Fruit fly (Drosophila melanogaster) whole organism, embryonic: ENCODE measurements around the gene Sec15.

Experiments
- Aef1 ChIP-seq: fragments of 200-800 bp; sonication (Bioruptor generic); IDR thresholded peaks from 3 replicates; pipeline ENCODE4 v1.3.6; 2022; ENCODE audit warnings: missing biosample characterization, missing genetic modification characterization
- C15 ChIP-seq: fragments of 200-800 bp; sonication (Bioruptor generic); IDR thresholded peaks from 3 replicates; pipeline ENCODE4 v1.3.6; 2022; ENCODE audit warnings: missing biosample characterization, missing genetic modification characterization
- CG10267 ChIP-seq: fragments of 200-800 bp; sonication (Bioruptor generic); optimal IDR thresholded peaks from 2 replicates; lab custom pipeline; 2018; ENCODE audit warnings: missing biosample characterization, mild to moderate bottlenecking, missing genetic modification characterization, moderate library complexity
- CG10979 ChIP-seq: fragments of 200-800 bp; sonication (Bioruptor generic); optimal IDR thresholded peaks from 2 replicates; lab custom pipeline; 2018; ENCODE audit warnings: missing biosample characterization, mild to moderate bottlenecking, missing genetic modification characterization, moderate library complexity
- CG12104 ChIP-seq: fragments of 200-800 bp; sonication (Bioruptor generic); optimal IDR thresholded peaks from 3 replicates; lab custom pipeline; 2016; ENCODE audit warnings: missing biosample characterization, missing genetic modification characterization
- CG12659 ChIP-seq: fragments of 200-800 bp; sonication (Bioruptor generic); optimal IDR thresholded peaks from 3 replicates; lab custom pipeline; 2017; ENCODE audit warnings: mild to moderate bottlenecking, missing biosample characterization, missing genetic modification reagents, missing genetic modification characterization
- CG14710 ChIP-seq: fragments of 200-800 bp; sonication (Bioruptor generic); optimal IDR thresholded peaks from 3 replicates; lab custom pipeline; 2019; ENCODE audit warnings: missing biosample characterization, mild to moderate bottlenecking, missing genetic modification characterization, moderate library complexity
- CG15011 ChIP-seq: fragments of 200-800 bp; sonication (Bioruptor generic); optimal IDR thresholded peaks from 3 replicates; lab custom pipeline; 2018; ENCODE audit warnings: missing biosample characterization, mild to moderate bottlenecking, missing genetic modification characterization
- CG15269 ChIP-seq: fragments of 200-800 bp; sonication (Bioruptor generic); optimal IDR thresholded peaks from 2 replicates; lab custom pipeline; 2018; ENCODE audit warnings: missing biosample characterization, mild to moderate bottlenecking, missing genetic modification characterization, moderate library complexity
- CG17568 ChIP-seq: fragments of 200-800 bp; sonication (Bioruptor generic); optimal IDR thresholded peaks from 2 replicates; lab custom pipeline; 2018; ENCODE audit warnings: missing biosample characterization, mild to moderate bottlenecking, missing genetic modification characterization, moderate library complexity
- CG2875 ChIP-seq: fragments of 200-800 bp; sonication (Bioruptor generic); optimal IDR thresholded peaks from 2 replicates; lab custom pipeline; 2017; ENCODE audit warnings: missing biosample characterization, mild to moderate bottlenecking, missing genetic modification characterization, missing genetic modification reagents
- CG2889 ChIP-seq: fragments of 200-800 bp; sonication (Bioruptor generic); IDR thresholded peaks from 3 replicates; pipeline ENCODE4 v1.3.6; 2022; ENCODE audit warnings: missing biosample characterization, missing genetic modification characterization
- CG5953 ChIP-seq: fragments of 200-800 bp; sonication (Bioruptor generic); IDR thresholded peaks from 2 replicates; pipeline ENCODE4 v1.3.6; 2022; ENCODE audit warnings: missing biosample characterization, missing genetic modification characterization
- CG7372 ChIP-seq: fragments of 200-800 bp; sonication (Bioruptor generic); IDR thresholded peaks from 2 replicates; pipeline ENCODE4 v1.3.6; 2022; ENCODE audit warnings: missing biosample characterization, missing genetic modification characterization
- CTCF ChIP-seq: fragments of 200-800 bp; sonication (Bioruptor generic); optimal IDR thresholded peaks from 2 replicates; lab custom pipeline; 2017; ENCODE audit warnings: missing biosample characterization, mild to moderate bottlenecking, missing genetic modification characterization, moderate library complexity
- D ChIP-seq, 2 experiments: fragments of 200-800 bp in 1 of 2; fragments of >200 bp in 1 of 2; sonication (Bioruptor generic) in 1 of 2; optimal IDR thresholded peaks; 2 replicates in 1 of 2; 3 replicates in 1 of 2; lab custom pipeline; 2017; ENCODE audit warnings: mild to moderate bottlenecking in 1 of 2, missing biosample characterization in 1 of 2, missing genetic modification characterization in 1 of 2, missing genetic modification reagents in 1 of 2
- Dfd ChIP-seq, 2 experiments: fragments of >200 bp; optimal IDR thresholded peaks; 2 replicates each; lab custom pipeline; 2017; ENCODE audit warnings: missing biosample characterization in 2 of 2, missing genetic modification characterization in 2 of 2
- E2f1 ChIP-seq: fragments of 200-800 bp; sonication (Bioruptor generic); IDR thresholded peaks from 2 replicates; pipeline ENCODE4 v1.3.6; 2022; ENCODE audit warnings: missing biosample characterization, missing genetic modification characterization
- GATAe ChIP-seq: fragments of 200-800 bp; sonication (Bioruptor generic); conservative IDR thresholded peaks from 2 replicates; pipeline ENCODE4 v1.3.6; 2022; ENCODE audit warnings: missing biosample characterization, missing genetic modification characterization
- H15 ChIP-seq: fragments of 200-800 bp; sonication (Bioruptor generic); IDR thresholded peaks from 3 replicates; pipeline ENCODE4 v1.3.6; 2022; ENCODE audit warnings: missing biosample characterization, missing genetic modification characterization
- Mes4 ChIP-seq: fragments of 200-800 bp; sonication (Bioruptor generic); optimal IDR thresholded peaks from 2 replicates; lab custom pipeline; 2016; ENCODE audit warnings: missing biosample characterization, missing genetic modification characterization
- Myb ChIP-seq: fragments of 200-800 bp; sonication (Bioruptor generic); optimal IDR thresholded peaks from 2 replicates; lab custom pipeline; 2016; ENCODE audit warnings: missing biosample characterization, missing genetic modification characterization
- Oaz ChIP-seq: fragments of 200-800 bp; sonication (Bioruptor generic); IDR thresholded peaks from 2 replicates; pipeline ENCODE4 v1.3.6; 2022; ENCODE audit warnings: missing biosample characterization, missing genetic modification characterization
- Pdp1 ChIP-seq, 2 experiments: fragments of 200-800 bp; sonication (Bioruptor generic); optimal IDR thresholded peaks; 3 replicates each; lab custom pipeline; 2016; ENCODE audit warnings: missing biosample characterization in 2 of 2, missing genetic modification characterization in 2 of 2, mild to moderate bottlenecking in 1 of 2, moderate library complexity in 1 of 2
- Sox100B ChIP-seq: fragments of 200-800 bp; sonication (Bioruptor generic); optimal IDR thresholded peaks from 3 replicates; lab custom pipeline; 2018; ENCODE audit warnings: missing biosample characterization, mild to moderate bottlenecking, missing genetic modification characterization
- Sox102F ChIP-seq: fragments of 200-800 bp; sonication (Bioruptor generic); optimal IDR thresholded peaks from 2 replicates; lab custom pipeline; 2018; ENCODE audit warnings: missing biosample characterization, mild to moderate bottlenecking, missing genetic modification characterization, moderate library complexity
- Spps ChIP-seq: fragments of 200-800 bp; sonication (Bioruptor generic); optimal IDR thresholded peaks from 2 replicates; lab custom pipeline; 2018; ENCODE audit warnings: missing biosample characterization, mild to moderate bottlenecking, missing genetic modification characterization
- Trl ChIP-seq, 3 experiments: fragments of >200 bp in 2 of 3; fragments of 200-800 bp in 1 of 3; sonication (Bioruptor generic) in 1 of 3; optimal IDR thresholded peaks; 2 replicates in 1 of 3; 3 replicates in 2 of 3; lab custom pipeline; 2016 to 2017; ENCODE audit warnings: missing biosample characterization in 1 of 3, missing genetic modification characterization in 1 of 3
- ap ChIP-seq: fragments of 200-800 bp; sonication (Bioruptor generic); IDR thresholded peaks from 2 replicates; pipeline ENCODE4 v1.3.6; 2022; ENCODE audit warnings: missing biosample characterization, missing genetic modification characterization
- az2 ChIP-seq: fragments of 200-800 bp; sonication (Bioruptor generic); optimal IDR thresholded peaks from 3 replicates; lab custom pipeline; 2016; ENCODE audit warnings: missing biosample characterization, missing genetic modification characterization
- bcd ChIP-seq: fragments of 200-800 bp; sonication (Bioruptor generic); optimal IDR thresholded peaks from 2 replicates; lab custom pipeline; 2017; ENCODE audit warnings: missing biosample characterization, mild to moderate bottlenecking, missing genetic modification characterization
- chif ChIP-seq, 2 experiments: fragments of 200-800 bp; sonication (Bioruptor generic); optimal IDR thresholded peaks; 3 replicates each; lab custom pipeline; 2016; ENCODE audit warnings: missing biosample characterization in 2 of 2, missing genetic modification characterization in 2 of 2
- crp ChIP-seq, 2 experiments: fragments of 200-800 bp; sonication (Bioruptor generic); optimal IDR thresholded peaks; 2 replicates in 1 of 2; 3 replicates in 1 of 2; lab custom pipeline; 2017; ENCODE audit warnings: missing biosample characterization in 2 of 2, missing genetic modification characterization in 2 of 2, mild to moderate bottlenecking in 1 of 2, moderate library complexity in 1 of 2
- dysf ChIP-seq: fragments of 200-800 bp; sonication (Bioruptor generic); IDR thresholded peaks from 3 replicates; pipeline ENCODE4 v1.3.6; 2022; ENCODE audit warnings: missing biosample characterization, missing genetic modification characterization
- fd96Cb ChIP-seq: fragments of 200-800 bp; sonication (Bioruptor generic); optimal IDR thresholded peaks from 2 replicates; lab custom pipeline; 2018; ENCODE audit warnings: missing biosample characterization, mild to moderate bottlenecking, missing genetic modification characterization, moderate library complexity
- grau ChIP-seq: fragments of 200-800 bp; optimal IDR thresholded peaks from 3 replicates; lab custom pipeline; 2019; ENCODE audit warnings: missing biosample characterization, mild to moderate bottlenecking, missing genetic modification characterization, moderate library complexity
- gsb-n ChIP-seq: fragments of 200-800 bp; sonication (Bioruptor generic); optimal IDR thresholded peaks from 3 replicates; lab custom pipeline; 2018; ENCODE audit warnings: missing biosample characterization, mild to moderate bottlenecking, missing genetic modification characterization
- kni ChIP-seq: fragments of 200-800 bp; sonication (Bioruptor generic); optimal IDR thresholded peaks from 3 replicates; lab custom pipeline; 2017; ENCODE audit warnings: mild to moderate bottlenecking, missing biosample characterization, missing genetic modification reagents, missing genetic modification characterization
- lbe ChIP-seq: fragments of 200-800 bp; sonication (Bioruptor generic); optimal IDR thresholded peaks from 2 replicates; lab custom pipeline; 2016; ENCODE audit warnings: missing biosample characterization, mild to moderate bottlenecking, missing genetic modification characterization
- odd ChIP-seq: fragments of 200-800 bp; sonication (Bioruptor generic); optimal IDR thresholded peaks from 2 replicates; lab custom pipeline; 2017; ENCODE audit warnings: missing biosample characterization, mild to moderate bottlenecking, missing genetic modification characterization
- peb ChIP-seq: fragments of 200-800 bp; sonication (Bioruptor generic); IDR thresholded peaks from 2 replicates; pipeline ENCODE4 v1.3.6; 2022; ENCODE audit warnings: missing biosample characterization, missing genetic modification characterization
- phol ChIP-seq: fragments of 200-800 bp; sonication (Bioruptor generic); optimal IDR thresholded peaks from 3 replicates; lab custom pipeline; 2018; ENCODE audit warnings: missing biosample characterization, mild to moderate bottlenecking, missing genetic modification characterization, moderate library complexity
- sna ChIP-seq: fragments of 200-800 bp; sonication (Bioruptor generic); IDR thresholded peaks from 2 replicates; pipeline ENCODE4 v1.3.6; 2022; ENCODE audit warnings: missing biosample characterization, missing genetic modification characterization; ENCODE audit not compliant: partially characterized antibody
- stc ChIP-seq: fragments of 200-800 bp; sonication (Bioruptor generic); IDR thresholded peaks from 2 replicates; pipeline ENCODE4 v1.3.6; 2022; ENCODE audit warnings: missing biosample characterization, missing genetic modification characterization
- tgo ChIP-seq: fragments of 200-800 bp; sonication (Bioruptor generic); IDR thresholded peaks from 3 replicates; pipeline ENCODE4 v1.3.6; 2022; ENCODE audit warnings: missing biosample characterization, missing genetic modification characterization
- trh ChIP-seq: fragments of 200-800 bp; sonication (Bioruptor generic); optimal IDR thresholded peaks from 2 replicates; lab custom pipeline; 2016; ENCODE audit warnings: missing biosample characterization, missing genetic modification characterization
- vnd ChIP-seq: fragments of 200-800 bp; sonication (Bioruptor generic); IDR thresholded peaks from 3 replicates; pipeline ENCODE4 v1.3.6; 2022; ENCODE audit warnings: missing biosample characterization, missing genetic modification characterization; ENCODE audit not compliant: partially characterized antibody
- zen ChIP-seq: fragments of 200-800 bp; sonication (Bioruptor generic); optimal IDR thresholded peaks from 3 replicates; lab custom pipeline; 2018; ENCODE audit warnings: missing biosample characterization, mild to moderate bottlenecking, missing genetic modification characterization, moderate library complexity

The Sec15 gene

DNA sequence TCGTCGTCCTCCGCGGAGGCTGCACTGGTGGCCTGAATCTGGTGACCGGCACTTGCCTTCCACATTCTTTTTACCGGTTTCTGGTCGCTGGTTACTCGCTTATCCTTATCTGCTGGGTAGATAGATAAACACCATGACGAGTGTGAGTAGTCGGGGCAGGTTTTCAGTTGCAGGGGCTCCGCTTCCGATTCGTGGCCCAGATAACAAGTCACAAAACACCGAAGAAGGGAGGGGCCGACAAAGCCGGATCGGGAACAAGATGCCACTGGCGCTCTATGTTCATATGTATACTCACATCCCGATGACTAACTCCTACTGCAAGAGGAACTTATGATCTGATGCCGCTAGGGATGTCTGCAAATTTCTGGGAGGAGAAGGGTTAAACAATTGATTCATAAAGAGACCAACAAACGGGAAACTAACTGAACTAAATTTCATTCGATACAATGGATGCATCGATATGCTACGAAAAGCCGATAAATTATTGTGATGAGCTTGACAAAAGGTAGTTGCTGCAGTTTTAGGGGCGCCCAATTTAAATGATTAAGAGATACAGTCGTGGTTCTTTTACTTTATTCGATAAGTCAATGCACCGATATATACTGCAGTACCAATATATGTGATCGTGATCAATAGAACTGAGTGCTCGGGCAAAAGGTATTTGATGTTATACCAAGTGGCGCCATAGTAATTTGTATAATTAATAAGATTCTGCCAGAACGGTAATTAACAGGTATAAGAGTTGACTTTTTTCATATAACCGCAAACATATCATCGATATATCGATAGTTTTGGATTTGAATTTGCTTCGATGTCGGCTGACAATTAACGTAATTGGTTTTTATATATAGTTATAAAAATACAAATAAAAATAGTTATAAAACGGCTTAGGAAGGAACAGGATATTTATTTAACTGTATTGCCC lies 43.5 kb downstream of the Sec15 start, which contains the start of gene Cortactin (continued):
- no peak for TF ChIP-seq Aef1 (GFP tag; lab: Robert Waterston, UW)
- TF ChIP-seq ap (GFP tag; lab: Robert Waterston, UW), result no peak
- TF ChIP-seq C15 (GFP tag; lab: Robert Waterston, UW), result no peak
- TF ChIP-seq Spps (tag; lab: Kevin White, UChicago), result no peak
- TF ChIP-seq CG5953 (GFP tag; lab: Robert Waterston, UW), result no peak
- peak; percentile 11 for TF ChIP-seq CG14710 (tag; lab: Kevin White, UChicago)
- TF ChIP-seq CG7372 (GFP tag; lab: Robert Waterston, UW), result no peak
- TF ChIP-seq CG12104 (GFP tag; lab: Kevin White, UChicago), result no peak
- TF ChIP-seq peb (GFP tag; lab: Robert Waterston, UW), result no peak
- no peak for TF ChIP-seq lbe (GFP tag; lab: Kevin White, UChicago)
- TF ChIP-seq CG10267 (tag; lab: Kevin White, UChicago), result peak; percentile 33
- TF ChIP-seq gsb-n (tag; lab: Kevin White, UChicago), result no peak
- no peak for TF ChIP-seq CG2889 (GFP tag; lab: Robert Waterston, UW)
- TF ChIP-seq trh (GFP tag; lab: Kevin White, UChicago), result no peak
- no peak for TF ChIP-seq Mes4 (GFP tag; lab: Kevin White, UChicago)
- no peak for TF ChIP-seq odd
- TF ChIP-seq az2, result no peak
- TF ChIP-seq Sox100B (GFP tag; lab: Kevin White, UChicago), result no peak
- no peak for TF ChIP-seq H15
- TF ChIP-seq CG17568 (GFP tag; lab: Kevin White, UChicago), result no peak
- no peak for TF ChIP-seq fd96Cb (tag; lab: Kevin White, UChicago)
- no peak for TF ChIP-seq crp (GFP tag; optimal IDR thresholded peaks at IDR 0.05; lab: Kevin White, UChicago)
- TF ChIP-seq CTCF, result no peak
- peak; percentile 62 for TF ChIP-seq CG12659 (GFP tag; lab: Kevin White, UChicago)
- TF ChIP-seq E2f1, result no peak
- peak; percentile 32 for TF ChIP-seq phol (tag; lab: Kevin White, UChicago)
- no peak for TF ChIP-seq Dfd (GFP tag; optimal IDR thresholded peaks at IDR 0.05; lab: Kevin White, UChicago)
- no peak for TF ChIP-seq dysf (GFP tag; lab: Robert Waterston, UW)
- TF ChIP-seq Sox102F (GFP tag; lab: Kevin White, UChicago), result no peak
- TF ChIP-seq sna (GFP tag; lab: Robert Waterston, UW), result peak; percentile 89
- no peak for TF ChIP-seq stc (GFP tag; lab: Robert Waterston, UW)
- no peak for TF ChIP-seq grau (tag; lab: Kevin White, UChicago)
- TF ChIP-seq tgo (GFP tag; lab: Robert Waterston, UW), result no peak
- TF ChIP-seq CG15011 (GFP tag; lab: Kevin White, UChicago), result no peak
- peak; percentile 67 for TF ChIP-seq Myb
- TF ChIP-seq chif (GFP tag; optimal IDR thresholded peaks at IDR 0.05; lab: Kevin White, UChicago), result no peak
- peak; percentile 77 for TF ChIP-seq kni (GFP tag; lab: Kevin White, UChicago)
- TF ChIP-seq CG2875 (GFP tag; lab: Kevin White, UChicago), result no peak
- no peak for TF ChIP-seq Trl (optimal IDR thresholded peaks at IDR 0.05; lab: Kevin White, UChicago)
- TF ChIP-seq Trl (GFP tag; optimal IDR thresholded peaks at IDR 0.05; lab: Kevin White, UChicago), result no peak
- TF ChIP-seq CG10979 (tag; lab: Kevin White, UChicago), result no peak
- peak in 1 of 2 experiments; percentile 85 for TF ChIP-seq Pdp1 (GFP tag; optimal IDR thresholded peaks at IDR 0.05; lab: Kevin White, UChicago)
- TF ChIP-seq CG15269 (tag; lab: Kevin White, UChicago), result no peak
- no peak for TF ChIP-seq D (optimal IDR thresholded peaks at IDR 0.05; lab: Kevin White, UChicago)
- no peak for TF ChIP-seq D (GFP tag; optimal IDR thresholded peaks at IDR 0.05; lab: Kevin White, UChicago)
- TF ChIP-seq bcd (GFP tag; lab: Kevin White, UChicago), result no peak
- no peak for TF ChIP-seq Oaz (GFP tag; lab: Robert Waterston, UW)
- TF ChIP-seq vnd (GFP tag; lab: Robert Waterston, UW), result peak; percentile 82
- TF ChIP-seq GATAe (GFP tag; lab: Robert Waterston, UW), result 0 out of 2 replicates have a peak, but pooled peaks have one; percentile 11
- TF ChIP-seq zen (tag; lab: Kevin White, UChicago), result peak; percentile 23
